Worm (Caenorhabditis elegans) whole organism, young adult: Measurements from ENCODE around the gene F13D12.5.

Experiments used
- bed-2 ChIP-seq: fragments of 200-800 bp; sonication (Bioruptor generic); IDR thresholded peaks from 2 replicates; pipeline ENCODE4 v1.3.6; 2022; ENCODE audit warnings: missing genetic modification reagents, missing genetic modification characterization, missing compliant biosample characterization
- dpl-1 ChIP-seq: fragments of 150-350 bp; optimal IDR thresholded peaks from 2 replicates; lab custom pipeline; 2014; ENCODE audit warnings: missing biosample characterization, missing genetic modification reagents, missing genetic modification characterization
- hmg-20 ChIP-seq: fragments of 200-800 bp; sonication (Bioruptor generic); IDR thresholded peaks from 2 replicates; pipeline ENCODE4 v1.3.6; 2022; ENCODE audit warnings: missing genetic modification reagents, missing genetic modification characterization, missing compliant biosample characterization

DNA sequence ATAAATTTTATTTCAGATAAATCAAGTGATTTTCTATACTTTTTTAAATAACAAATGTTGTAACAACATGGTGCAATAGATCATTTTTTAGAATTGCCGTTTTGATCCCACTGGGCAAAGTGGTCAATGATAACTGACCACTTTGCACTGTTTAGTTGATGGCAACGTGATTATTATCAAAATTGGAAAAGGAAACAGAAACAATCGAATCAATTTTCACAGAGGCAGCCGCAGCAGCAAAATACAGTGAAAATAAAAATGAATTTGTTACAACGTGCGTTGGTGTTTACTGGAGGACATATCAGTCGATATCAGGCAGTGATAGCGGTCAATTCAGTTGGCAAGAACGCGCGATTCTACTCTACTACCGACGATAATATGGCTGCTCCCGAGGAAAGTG is 20.8 kb upstream of the F13D12.5 start, which contains the start of gene VF13D12L.3:
- TF ChIP-seq hmg-20 (GFP tag; lab: Robert Waterston, UW) (no peak), bed-2 (GFP tag; lab: Robert Waterston, UW) (no peak), dpl-1 (GFP tag; lab: Kevin White, UChicago) (no peak)
